Worm (Caenorhabditis elegans): ENCODE results near the gene F46B6.4.

Gene F46B6.4

ce11 chrV:9789657-9790261, 10.4 kb upstream of the F46B6.4 start, which contains the start of gene ztf-7 (continued):
- peak; percentile 78 for TF ChIP-seq ZK185.1 (tag; optimal IDR thresholded peaks at IDR 0.05; ENCODE audit: poor library complexity, severe bottlenecking)
- TF ChIP-seq dpff-1 (tag; optimal IDR thresholded peaks at IDR 0.05): no peak
- no peak for TF ChIP-seq pha-4 (tag; optimal IDR thresholded peaks at IDR 0.05)
- no peak for TF ChIP-seq T26A5.8 (tag; optimal IDR thresholded peaks at IDR 0.05)
- TF ChIP-seq rcor-1 (GFP tag; IDR thresholded peaks at IDR 0.05): peak; percentile 92
- peak; percentile 61 for TF ChIP-seq athp-1 (tag; optimal IDR thresholded peaks at IDR 0.05)
- peak; percentile 65; the same call in 1 of the 2 replicates for TF ChIP-seq cebp-2 (GFP tag; IDR thresholded peaks at IDR 0.05)
- TF ChIP-seq mes-4 (tag; optimal IDR thresholded peaks at IDR 0.05): no peak
- peak; percentile 97 to 98 for TF ChIP-seq let-607 (tag; optimal IDR thresholded peaks at IDR 0.05)
- TF ChIP-seq akir-1 (GFP tag; optimal IDR thresholded peaks at IDR 0.05): peak; percentile 15
- no peak for TF ChIP-seq F39B2.1 (GFP tag; IDR thresholded peaks at IDR 0.05)
- TF ChIP-seq chd-7 (tag; optimal IDR thresholded peaks at IDR 0.05): peak; percentile 90
- TF ChIP-seq somi-1 (GFP tag; optimal IDR thresholded peaks at IDR 0.05): peak; percentile 92
- peak; percentile 87 for TF ChIP-seq F22D6.2 (tag; optimal IDR thresholded peaks at IDR 0.05)
- no peak for TF ChIP-seq zim-3 (tag; optimal IDR thresholded peaks at IDR 0.05)
- TF ChIP-seq ets-4 (GFP tag; optimal IDR thresholded peaks at IDR 0.05): peak; percentile 86

DNA sequence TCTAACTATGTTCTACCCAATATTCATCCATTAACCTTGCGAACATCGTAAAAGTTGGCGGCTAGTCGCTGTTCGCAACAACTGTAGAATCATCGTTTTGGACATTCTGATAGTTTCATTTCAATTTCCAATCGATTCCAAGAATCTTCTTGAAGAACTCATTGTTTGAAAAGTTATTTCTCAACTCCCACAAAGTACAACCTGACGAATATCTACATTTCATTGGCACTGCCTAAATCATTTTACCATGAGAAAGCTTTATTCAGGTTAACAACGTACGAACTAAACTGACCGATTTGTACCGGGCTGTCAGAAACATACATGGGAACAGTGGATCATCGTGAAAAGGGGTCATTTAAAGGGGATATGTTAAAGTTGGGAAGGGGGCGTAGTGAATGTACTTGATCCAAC, 7.4 kb upstream of the F46B6.4 start, which contains the start of gene F46B6.6:
Gene F46B6.6 (minus strand): TSS at position 148 of the 411 bp plus-strand sequence.
- TF ChIP-seq Y79H2A.3 (GFP tag; conservative IDR thresholded peaks at IDR 0.05) (no peak), lsl-1 (GFP tag; optimal IDR thresholded peaks at IDR 0.05) (peak; percentile 12), Y53F4B.3 (GFP tag; IDR thresholded peaks at IDR 0.05) (no peak), nhr-80 (tag; optimal IDR thresholded peaks at IDR 0.05) (no peak), atf-7 (tag; optimal IDR thresholded peaks at IDR 0.05) (peak; percentile 46), mcd-1 (GFP tag; IDR thresholded peaks at IDR 0.05) (no peak), bed-2 (GFP tag; IDR thresholded peaks at IDR 0.05) (no peak), lir-1 (GFP tag; conservative IDR thresholded peaks at IDR 0.05) (no peak; the same call in 1 of the 2 replicates), tbx-9 (tag; optimal IDR thresholded peaks at IDR 0.05; ENCODE audit: borderline replicate concordance) (no peak), bed-1 (GFP tag; IDR thresholded peaks at IDR 0.05) (no peak), ekl-4 (GFP tag; IDR thresholded peaks at IDR 0.05) (peak; percentile 50; the same call in 1 of the 2 replicates), mxl-1 (tag; optimal IDR thresholded peaks at IDR 0.05) (no peak), dpff-1 (tag; optimal IDR thresholded peaks at IDR 0.05) (no peak), aptf-2 (GFP tag; conservative IDR thresholded peaks at IDR 0.05) (no peak), attf-5 (GFP tag; optimal IDR thresholded peaks at IDR 0.05) (peak; percentile 41), lag-1 (GFP tag; IDR thresholded peaks at IDR 0.05) (no peak), nhr-27 (tag; optimal IDR thresholded peaks at IDR 0.05) (peak; percentile 22), Y67H2A.10 (GFP tag; conservative IDR thresholded peaks at IDR 0.05) (no peak), rcor-1 (GFP tag; IDR thresholded peaks at IDR 0.05) (no peak), ztf-3 (GFP tag; optimal IDR thresholded peaks at IDR 0.05) (peak; percentile 8), nhr-179 (tag; optimal IDR thresholded peaks at IDR 0.05) (no peak), ztf-6 (GFP tag; IDR thresholded peaks at IDR 0.05) (no peak), B0261.1 (tag; optimal IDR thresholded peaks at IDR 0.05) (no peak), madf-6 (GFP tag; IDR thresholded peaks at IDR 0.05) (peak; percentile 29; the same call in 1 of the 2 replicates), egl-18 (GFP tag; IDR thresholded peaks at IDR 0.05) (no peak), madf-3 (GFP tag; IDR thresholded peaks at IDR 0.05) (peak; percentile 60; the same call in 1 of the 2 replicates), unc-130 (GFP tag; optimal IDR thresholded peaks at IDR 0.05) (no peak), nfya-2 (GFP tag; IDR thresholded peaks at IDR 0.05) (no peak), somi-1 (GFP tag; optimal IDR thresholded peaks at IDR 0.05) (no peak), madf-10 (tag; optimal IDR thresholded peaks at IDR 0.05) (no peak), ccch-3 (GFP tag; optimal IDR thresholded peaks at IDR 0.05) (no peak), Y53G8AR.9 (GFP tag; conservative IDR thresholded peaks at IDR 0.05) (0 out of 2 replicates have a peak, but pooled peaks have one; percentile 57), hrde-1 (tag; optimal IDR thresholded peaks at IDR 0.05; ENCODE audit: borderline replicate concordance) (no peak), zfh-2 (GFP tag; conservative IDR thresholded peaks at IDR 0.05) (no peak)
